Worm (Caenorhabditis elegans) whole organism, early embryonic: ENCODE data around the gene fbxa-138.
"Not testable (repeated sequence)": the region's sequence is repeated elsewhere in the genome, so short reads cannot be mapped to it uniquely, and the experiment has no call there.

ENCODE experiments used
- B0310.2 ChIP-seq: sonication (generic microtip); optimal IDR thresholded peaks from 2 replicates; lab custom pipeline; 2016; ENCODE audit warnings: mild to moderate bottlenecking, missing genetic modification characterization, missing compliant biosample characterization
- F13C5.2 ChIP-seq: sonication (generic microtip); optimal IDR thresholded peaks from 2 replicates; lab custom pipeline; 2017; ENCODE audit warnings: mild to moderate bottlenecking, missing genetic modification characterization, inconsistent platforms, missing compliant biosample characterization
- aly-1 ChIP-seq: sonication (generic microtip); optimal IDR thresholded peaks from 2 replicates; lab custom pipeline; 2016; ENCODE audit warnings: missing genetic modification characterization, missing compliant biosample characterization
- ama-1 ChIP-seq: fragments of 150-350 bp; optimal IDR thresholded peaks from 2 replicates; lab custom pipeline; 2014
- ceh-13 ChIP-seq: fragments of 200-800 bp; sonication (Bioruptor generic); optimal IDR thresholded peaks from 2 replicates; lab custom pipeline; 2018; ENCODE audit warnings: mild to moderate bottlenecking, missing genetic modification characterization, missing compliant biosample characterization
- ets-7 ChIP-seq: sonication (generic microtip); optimal IDR thresholded peaks from 2 replicates; lab custom pipeline; 2016; ENCODE audit warnings: missing genotype, missing genetic modification characterization, missing compliant biosample characterization
- flt-1 ChIP-seq: fragments of 200-800 bp; sonication (Bioruptor generic); IDR thresholded peaks from 2 replicates; pipeline ENCODE4 v1.3.6; 2022; ENCODE audit warnings: missing genetic modification characterization, missing compliant biosample characterization
- hmbx-1 ChIP-seq: sonication (generic microtip); optimal IDR thresholded peaks from 2 replicates; lab custom pipeline; 2016; ENCODE audit warnings: mild to moderate bottlenecking, missing genetic modification characterization, missing compliant biosample characterization
- hmg-4 ChIP-seq: fragments of 200-800 bp; sonication (Bioruptor generic); optimal IDR thresholded peaks from 2 replicates; lab custom pipeline; 2018; ENCODE audit warnings: mild to moderate bottlenecking, missing genetic modification characterization, missing compliant biosample characterization
- hnd-1 ChIP-seq: sonication (generic microtip); optimal IDR thresholded peaks from 2 replicates; lab custom pipeline; 2016; ENCODE audit warnings: missing genetic modification characterization, missing compliant biosample characterization
- scrt-1 ChIP-seq: fragments of 200-800 bp; sonication (Bioruptor generic); IDR thresholded peaks from 2 replicates; pipeline ENCODE4 v1.3.6; 2022; ENCODE audit warnings: missing genetic modification characterization, missing compliant biosample characterization
- sea-1 ChIP-seq: fragments of 200-800 bp; sonication (Bioruptor generic); conservative IDR thresholded peaks from 2 replicates; pipeline ENCODE4 v1.3.6; 2022; ENCODE audit warnings: missing genetic modification characterization, missing compliant biosample characterization
- tbx-11 ChIP-seq: fragments of 200-800 bp; sonication (Bioruptor generic); IDR thresholded peaks from 2 replicates; pipeline ENCODE4 v1.3.6; 2022; ENCODE audit warnings: missing genetic modification characterization, missing compliant biosample characterization
- tra-4 ChIP-seq: sonication (generic microtip); optimal IDR thresholded peaks from 2 replicates; lab custom pipeline; 2017; ENCODE audit warnings: missing genetic modification characterization, missing compliant biosample characterization

DNA sequence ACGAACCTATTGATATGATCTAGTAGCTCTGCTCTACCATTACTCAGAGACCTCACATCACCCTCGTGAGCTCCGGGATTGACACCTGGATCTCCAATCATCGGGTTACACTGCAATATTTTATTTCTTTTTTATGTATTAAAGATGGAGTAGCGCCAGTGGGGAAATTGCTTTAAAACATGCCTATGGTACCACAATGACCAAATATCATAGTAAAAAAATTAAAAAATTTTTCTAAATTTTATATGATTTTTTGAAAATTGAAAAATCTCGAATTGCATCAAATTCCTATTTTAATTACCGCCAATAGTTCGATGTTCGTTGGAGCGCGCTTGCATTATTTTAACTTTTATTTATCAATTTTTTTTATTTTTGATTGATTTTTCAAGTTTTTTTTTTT is 6.1 kb downstream of the fbxa-138 start, which contains the start of gene pals-40:
- TF ChIP-seq hmbx-1 (tag; lab: Kevin White, UChicago); ama-1 (lab: Kevin White, UChicago); sea-1 (GFP tag; lab: Robert Waterston, UW); hmg-4; aly-1 (tag; lab: Kevin White, UChicago); ets-7; flt-1 (GFP tag; lab: Robert Waterston, UW); F13C5.2 (tag; lab: Kevin White, UChicago); tbx-11 (GFP tag; lab: Robert Waterston, UW); tra-4 (tag; lab: Kevin White, UChicago); hnd-1; ceh-13 (GFP tag; lab: Kevin White, UChicago); B0310.2 (tag; lab: Kevin White, UChicago); scrt-1 (GFP tag; lab: Robert Waterston, UW): not testable (repeated sequence)
